Worm (Caenorhabditis elegans): ENCODE measurements around the gene dgk-3.

dgk-3 gene

ce11 chrIII:9125789-9126304 lies 37.0 kb upstream of the dgk-3 start, which contains the start of gene sec-16A.1 (continued):
- TF ChIP-seq egl-13 (tag; optimal IDR thresholded peaks at IDR 0.05) (no peak), C04F5.9 (tag; optimal IDR thresholded peaks at IDR 0.05) (no peak), zip-4 (GFP tag; optimal IDR thresholded peaks at IDR 0.05) (no peak), hpl-2 (GFP tag; optimal IDR thresholded peaks at IDR 0.05) (no peak), dsc-1 (tag; optimal IDR thresholded peaks at IDR 0.05) (no peak), nhr-77 (tag; optimal IDR thresholded peaks at IDR 0.05) (no peak), Y116A8C.19 (tag; optimal IDR thresholded peaks at IDR 0.05; ENCODE audit: borderline replicate concordance) (no peak), C16A3.4 (tag; optimal IDR thresholded peaks at IDR 0.05) (no peak), nhr-47 (tag; optimal IDR thresholded peaks at IDR 0.05) (no peak), mef-2 (tag; optimal IDR thresholded peaks at IDR 0.05) (no peak), snu-23 (GFP tag; optimal IDR thresholded peaks at IDR 0.05) (peak; percentile 52), unc-86 (tag; optimal IDR thresholded peaks at IDR 0.05) (no peak), ceh-90 (tag; optimal IDR thresholded peaks at IDR 0.05) (no peak), F16B12.6 (tag; optimal IDR thresholded peaks at IDR 0.05) (peak; percentile 82), nhr-28 (tag; optimal IDR thresholded peaks at IDR 0.05) (no peak), nhr-11 (tag; optimal IDR thresholded peaks at IDR 0.05) (no peak), unc-30 (tag; optimal IDR thresholded peaks at IDR 0.05) (no peak), efl-1 (optimal IDR thresholded peaks at IDR 0.05) (peak; percentile 43 to 61), efl-1 (GFP tag; optimal IDR thresholded peaks at IDR 0.05 in 1 of 2) (peak; percentile 54 to 96), lsy-2 (tag; optimal IDR thresholded peaks at IDR 0.05) (peak; percentile 52 to 56), irx-1 (tag; optimal IDR thresholded peaks at IDR 0.05) (no peak), isw-1 (GFP tag; IDR thresholded peaks at IDR 0.05) (no peak), ztf-4 (tag; optimal IDR thresholded peaks at IDR 0.05) (no peak), ceh-88 (GFP tag; IDR thresholded peaks at IDR 0.05) (no peak), nhr-12 (tag; optimal IDR thresholded peaks at IDR 0.05) (no peak), elt-2 (tag; optimal IDR thresholded peaks at IDR 0.05) (no peak), pqm-1 (tag; optimal IDR thresholded peaks at IDR 0.05) (no peak), efl-3 (GFP tag; optimal IDR thresholded peaks at IDR 0.05) (no peak), ets-5 (GFP tag; IDR thresholded peaks at IDR 0.05) (no peak), lin-13 (GFP tag; optimal IDR thresholded peaks at IDR 0.05) (no peak), ces-1 (GFP tag; optimal IDR thresholded peaks at IDR 0.05) (no peak), jun-1 (tag; optimal IDR thresholded peaks at IDR 0.05) (no peak), nhr-84 (tag; optimal IDR thresholded peaks at IDR 0.05) (no peak), lir-3 (tag; optimal IDR thresholded peaks at IDR 0.05; ENCODE audit: poor library complexity) (no peak), egl-27 (tag; optimal IDR thresholded peaks at IDR 0.05) (no peak), snpc-4 (tag; optimal IDR thresholded peaks at IDR 0.05) (no peak), sup-37 (GFP tag; optimal IDR thresholded peaks at IDR 0.05) (no peak), lin-15B (tag; optimal IDR thresholded peaks at IDR 0.05) (peak; percentile 1), mep-1 (tag; optimal IDR thresholded peaks at IDR 0.05) (no peak), ceh-63 (GFP tag; optimal IDR thresholded peaks at IDR 0.05) (no peak)

ce11 chrIII:9130588-9130987 lies 32.3 kb upstream of the dgk-3 start, which contains the start of gene ZK512.10:
TSS of gene ZK512.10 (plus strand) at chrIII:9130888.
- TF ChIP-seq rnt-1 (tag; optimal IDR thresholded peaks at IDR 0.05), result no peak
- TF ChIP-seq lin-35 (GFP tag; optimal IDR thresholded peaks at IDR 0.05), result no peak
- TF ChIP-seq snu-23 (GFP tag; optimal IDR thresholded peaks at IDR 0.05), result no peak
- no peak for TF ChIP-seq nhr-90 (tag; optimal IDR thresholded peaks at IDR 0.05; ENCODE audit: poor library complexity)
- TF ChIP-seq C34B4.2 (tag; optimal IDR thresholded peaks at IDR 0.05), result no peak
- no peak for TF ChIP-seq efl-1 (optimal IDR thresholded peaks at IDR 0.05)
- no peak for TF ChIP-seq efl-1 (GFP tag; optimal IDR thresholded peaks at IDR 0.05 in 1 of 2)
- TF ChIP-seq nhr-77 (tag; optimal IDR thresholded peaks at IDR 0.05), result no peak
